Worm (Caenorhabditis elegans) whole organism, mixed stage, embryonic: ENCODE results near the gene str-99.

ENCODE experiments used
- blmp-1 ChIP-seq: fragments of 150-350 bp; optimal IDR thresholded peaks from 2 replicates; lab custom pipeline; 2014; ENCODE audit warnings: missing biosample characterization, missing genetic modification characterization
- mep-1 ChIP-seq: fragments of 150-350 bp; optimal IDR thresholded peaks from 2 replicates; lab custom pipeline; 2017; ENCODE audit warnings: missing biosample characterization, missing genetic modification reagents, missing genetic modification characterization, inconsistent platforms
- nhr-12 ChIP-seq: fragments of 150-350 bp; optimal IDR thresholded peaks from 2 replicates; lab custom pipeline; 2014; ENCODE audit warnings: missing biosample characterization, missing genetic modification characterization
- nhr-237 ChIP-seq: fragments of 150-350 bp; optimal IDR thresholded peaks from 2 replicates; lab custom pipeline; 2014; ENCODE audit warnings: missing biosample characterization, missing genetic modification characterization
- unc-39 ChIP-seq: fragments of 150-350 bp; optimal IDR thresholded peaks from 2 replicates; lab custom pipeline; 2014; ENCODE audit warnings: missing biosample characterization, missing genetic modification characterization

- TF ChIP-seq blmp-1 (tag; lab: Kevin White, UChicago) (no peak), nhr-12 (tag; lab: Kevin White, UChicago) (no peak), nhr-237 (no peak), unc-39 (tag; lab: Kevin White, UChicago) (no peak), mep-1 (tag; lab: Kevin White, UChicago) (no peak)
These were observed 37.8 kb downstream of the str-99 start for ce11 chrV:16120499-16120898.
